Worm (Caenorhabditis elegans): ENCODE measurements around the gene arx-3.

Gene arx-3

DNA sequence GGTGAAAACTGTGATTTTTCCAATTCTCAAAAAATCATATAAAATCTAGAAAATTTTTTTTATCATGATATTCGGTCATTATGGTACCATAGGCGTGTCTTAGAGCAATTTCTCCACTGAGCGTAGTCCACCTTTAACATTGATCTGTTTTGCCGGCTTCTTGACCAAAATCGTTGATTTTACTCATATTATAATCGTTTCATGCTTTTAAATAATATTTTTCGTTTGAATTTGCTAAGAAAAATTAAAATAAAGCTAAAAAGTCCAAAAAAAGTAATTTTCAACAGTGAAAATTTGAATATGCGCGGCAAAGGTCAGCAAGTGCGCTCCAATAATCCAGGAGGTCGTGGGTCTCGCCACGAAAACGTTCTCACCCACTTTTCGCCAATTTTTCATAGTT is 17.3 kb downstream of the arx-3 start, which contains the start of gene Y79H2A.4:
Gene Y79H2A.4, plus strand, starts transcription at position 301 of the 400 bp plus-strand sequence.
- no peak for TF ChIP-seq nhr-179 (tag; optimal IDR thresholded peaks at IDR 0.05)
- no peak for TF ChIP-seq hmg-1.2 (GFP tag; IDR thresholded peaks at IDR 0.05)
- no peak for TF ChIP-seq F10E7.11 (tag; optimal IDR thresholded peaks at IDR 0.05)
- TF ChIP-seq pbrm-1 (GFP tag; IDR thresholded peaks at IDR 0.05): no peak
- no peak for TF ChIP-seq ztf-28 (GFP tag; IDR thresholded peaks at IDR 0.05)
- no peak for TF ChIP-seq gei-17 (GFP tag; optimal IDR thresholded peaks at IDR 0.05)
- TF ChIP-seq zfh-2 (GFP tag; conservative IDR thresholded peaks at IDR 0.05): no peak
- TF ChIP-seq sptf-2 (GFP tag; optimal IDR thresholded peaks at IDR 0.05): no peak
- TF ChIP-seq F22D6.2 (tag; optimal IDR thresholded peaks at IDR 0.05): no peak
- TF ChIP-seq lsl-1 (GFP tag; optimal IDR thresholded peaks at IDR 0.05): no peak
- no peak for TF ChIP-seq aptf-2 (GFP tag; conservative IDR thresholded peaks at IDR 0.05)
- no peak for TF ChIP-seq ztf-25 (GFP tag; IDR thresholded peaks at IDR 0.05)
- no peak for TF ChIP-seq egl-44 (GFP tag; IDR thresholded peaks at IDR 0.05)
- TF ChIP-seq ZK185.1 (tag; optimal IDR thresholded peaks at IDR 0.05; ENCODE audit: poor library complexity, severe bottlenecking): no peak
- TF ChIP-seq ceh-100 (GFP tag; IDR thresholded peaks at IDR 0.05): no peak
- no peak for TF ChIP-seq fkh-3 (tag; optimal IDR thresholded peaks at IDR 0.05)
- no peak for TF ChIP-seq bed-1 (GFP tag; IDR thresholded peaks at IDR 0.05)
- TF ChIP-seq xnd-1 (tag; optimal IDR thresholded peaks at IDR 0.05): no peak

DNA sequence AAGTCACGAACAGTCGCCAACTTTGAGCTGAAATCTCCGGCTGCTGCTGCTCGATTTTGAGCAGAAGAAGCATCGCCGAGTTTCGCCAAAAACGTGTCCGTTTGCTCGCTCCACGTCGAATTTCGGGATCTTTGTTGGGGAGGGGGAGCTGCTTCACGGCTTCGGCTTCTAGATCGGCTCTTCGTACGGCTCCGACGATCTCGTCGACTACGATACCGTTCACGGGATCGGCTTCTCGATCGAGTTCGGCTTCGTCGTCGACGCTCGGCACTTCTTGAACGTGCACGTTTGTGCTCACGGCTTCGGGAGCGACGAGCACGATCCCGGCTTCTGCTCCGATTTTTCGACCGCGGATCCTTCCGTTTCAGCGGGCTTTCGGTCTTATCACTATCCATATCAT is 21.0 kb downstream of the arx-3 start:
- TF ChIP-seq zfh-2 (GFP tag; conservative IDR thresholded peaks at IDR 0.05) (peak; percentile 90), nfyb-1 (GFP tag; IDR thresholded peaks at IDR 0.05) (0 out of 2 replicates have a peak, but pooled peaks have one; percentile 16), T26A5.8 (tag; optimal IDR thresholded peaks at IDR 0.05) (no peak), pha-4 (tag; optimal IDR thresholded peaks at IDR 0.05) (no peak), egrh-3 (GFP tag; IDR thresholded peaks at IDR 0.05) (peak; percentile 70; the same call in 1 of the 2 replicates), pbrm-1 (GFP tag; IDR thresholded peaks at IDR 0.05) (no peak)

DNA sequence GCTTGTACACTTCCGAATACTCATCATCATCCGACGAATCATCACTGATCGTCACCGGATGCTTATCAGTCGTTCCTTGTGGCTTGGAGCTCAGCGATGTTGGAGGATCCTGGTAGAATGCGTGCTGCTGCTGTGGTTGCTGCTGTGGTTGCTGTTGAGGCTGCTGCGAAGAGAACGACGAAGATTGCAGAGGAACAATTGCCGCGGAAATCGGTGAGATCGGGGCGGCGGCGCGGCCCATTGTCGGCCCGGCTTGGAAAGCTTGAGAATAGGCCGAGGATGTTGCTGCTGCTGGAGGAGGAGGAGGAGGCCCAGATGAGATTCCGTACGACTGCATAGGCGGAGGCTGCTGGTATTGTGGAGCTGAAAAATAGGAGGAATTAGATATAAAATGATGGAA is 23.9 kb downstream of the arx-3 start:
- TF ChIP-seq zfh-2 (GFP tag; conservative IDR thresholded peaks at IDR 0.05): peak; percentile 90
- no peak for TF ChIP-seq hlh-26 (GFP tag; conservative IDR thresholded peaks at IDR 0.05)
- TF ChIP-seq madf-8 (GFP tag; conservative IDR thresholded peaks at IDR 0.05): no peak
- TF ChIP-seq C06A6.2 (GFP tag; conservative IDR thresholded peaks at IDR 0.05): no peak
- no peak for TF ChIP-seq snpc-3.4 (tag; optimal IDR thresholded peaks at IDR 0.05)
- TF ChIP-seq egrh-3 (GFP tag; IDR thresholded peaks at IDR 0.05): peak; percentile 81

DNA sequence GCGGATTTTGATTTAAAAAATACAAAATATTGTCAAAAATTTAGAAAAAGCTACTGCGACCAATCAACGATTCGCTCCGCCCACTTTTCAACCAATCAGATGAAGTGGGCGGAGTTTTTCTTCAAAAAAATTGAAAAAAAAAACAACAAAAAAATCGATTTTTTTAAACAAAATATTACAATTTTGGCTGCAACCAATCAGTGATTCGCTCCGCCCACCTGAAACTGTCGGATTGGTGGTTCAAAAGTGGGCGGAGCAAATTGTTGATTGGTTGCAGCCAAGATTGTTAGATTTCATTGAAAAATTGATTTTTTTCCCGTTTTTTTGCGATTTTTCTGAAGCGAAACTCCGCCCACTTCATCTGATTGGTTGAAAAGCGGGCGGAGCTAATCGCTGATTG is 25.0 kb downstream of the arx-3 start:
- TF ChIP-seq nfyb-1 (GFP tag; IDR thresholded peaks at IDR 0.05): 0 out of 2 replicates have a peak, but pooled peaks have one; percentile 30
- no peak for TF ChIP-seq K11D2.4 (GFP tag; IDR thresholded peaks at IDR 0.05)

DNA sequence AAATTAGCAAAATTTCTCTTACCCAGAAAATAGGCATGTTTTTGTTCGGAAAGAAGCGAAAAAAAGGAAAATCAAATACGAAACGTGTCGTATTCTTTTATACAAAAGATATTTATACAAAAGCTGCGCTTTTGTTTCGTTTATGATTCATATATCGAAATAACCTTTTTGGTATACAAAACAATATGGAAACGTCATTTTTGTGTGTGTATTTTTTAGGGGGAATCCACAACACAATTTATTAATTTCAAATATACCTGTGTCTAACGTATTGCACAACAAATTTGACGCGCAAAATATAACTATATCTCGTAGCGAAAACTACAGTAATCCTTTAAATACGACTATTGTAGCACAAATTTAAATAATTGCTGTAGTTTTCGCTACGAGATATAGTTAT is 27.6 kb downstream of the arx-3 start, which contains the start of gene Y79H2A.2:
Gene Y79H2A.2, minus strand, starts transcription at position 101 of the 400 bp plus-strand sequence.
- TF ChIP-seq chd-7 (tag; optimal IDR thresholded peaks at IDR 0.05): no peak
- no peak for TF ChIP-seq egl-44 (GFP tag; IDR thresholded peaks at IDR 0.05)
- TF ChIP-seq T07F8.4 (tag; optimal IDR thresholded peaks at IDR 0.05): no peak
- no peak for TF ChIP-seq lsl-1 (GFP tag; optimal IDR thresholded peaks at IDR 0.05)
- TF ChIP-seq F39B2.1 (GFP tag; IDR thresholded peaks at IDR 0.05): no peak
- no peak for TF ChIP-seq lin-26 (GFP tag; IDR thresholded peaks at IDR 0.05)
- TF ChIP-seq sea-2 (GFP tag; IDR thresholded peaks at IDR 0.05): no peak
- TF ChIP-seq ceh-58 (GFP tag; IDR thresholded peaks at IDR 0.05): no peak
- TF ChIP-seq K12H6.12 (tag; optimal IDR thresholded peaks at IDR 0.05): no peak
- TF ChIP-seq hmg-1.2 (GFP tag; IDR thresholded peaks at IDR 0.05): no peak
- TF ChIP-seq pbrm-1 (GFP tag; IDR thresholded peaks at IDR 0.05): no peak
- TF ChIP-seq ztf-28 (GFP tag; IDR thresholded peaks at IDR 0.05): no peak
- no peak for TF ChIP-seq let-526 (GFP tag; IDR thresholded peaks at IDR 0.05)
- TF ChIP-seq F52B5.7 (tag; optimal IDR thresholded peaks at IDR 0.05): no peak
- TF ChIP-seq snpc-4 (GFP tag; optimal IDR thresholded peaks at IDR 0.05): no peak
- TF ChIP-seq snpc-4 (tag; optimal IDR thresholded peaks at IDR 0.05): no peak
- TF ChIP-seq tbx-9 (tag; optimal IDR thresholded peaks at IDR 0.05; ENCODE audit: borderline replicate concordance): no peak
- no peak for TF ChIP-seq athp-1 (tag; optimal IDR thresholded peaks at IDR 0.05)
- TF ChIP-seq unc-130 (GFP tag; optimal IDR thresholded peaks at IDR 0.05): no peak
- TF ChIP-seq Y79H2A.3 (GFP tag; conservative IDR thresholded peaks at IDR 0.05): no peak
